Worm (Caenorhabditis elegans) whole organism, early embryonic: ENCODE measurements around the gene C11D2.4.

Source experiments
- B0310.2 ChIP-seq: sonication (generic microtip); optimal IDR thresholded peaks from 2 replicates; lab custom pipeline; 2016; ENCODE audit warnings: mild to moderate bottlenecking, missing genetic modification characterization, missing compliant biosample characterization
- F13C5.2 ChIP-seq: sonication (generic microtip); optimal IDR thresholded peaks from 2 replicates; lab custom pipeline; 2017; ENCODE audit warnings: mild to moderate bottlenecking, missing genetic modification characterization, inconsistent platforms, missing compliant biosample characterization
- aly-1 ChIP-seq: sonication (generic microtip); optimal IDR thresholded peaks from 2 replicates; lab custom pipeline; 2016; ENCODE audit warnings: missing genetic modification characterization, missing compliant biosample characterization
- ama-1 ChIP-seq: fragments of 150-350 bp; optimal IDR thresholded peaks from 2 replicates; lab custom pipeline; 2014
- ceh-13 ChIP-seq: fragments of 200-800 bp; sonication (Bioruptor generic); optimal IDR thresholded peaks from 2 replicates; lab custom pipeline; 2018; ENCODE audit warnings: mild to moderate bottlenecking, missing genetic modification characterization, missing compliant biosample characterization
- ceh-36 ChIP-seq: sonication (generic microtip); optimal IDR thresholded peaks from 2 replicates; lab custom pipeline; 2016; ENCODE audit warnings: missing genetic modification characterization, inconsistent platforms, missing compliant biosample characterization
- ets-7 ChIP-seq: sonication (generic microtip); optimal IDR thresholded peaks from 2 replicates; lab custom pipeline; 2016; ENCODE audit warnings: missing genotype, missing genetic modification characterization, missing compliant biosample characterization
- flt-1 ChIP-seq: fragments of 200-800 bp; sonication (Bioruptor generic); IDR thresholded peaks from 2 replicates; pipeline ENCODE4 v1.3.6; 2022; ENCODE audit warnings: missing genetic modification characterization, missing compliant biosample characterization
- hmbx-1 ChIP-seq: sonication (generic microtip); optimal IDR thresholded peaks from 2 replicates; lab custom pipeline; 2016; ENCODE audit warnings: mild to moderate bottlenecking, missing genetic modification characterization, missing compliant biosample characterization
- hmg-4 ChIP-seq: fragments of 200-800 bp; sonication (Bioruptor generic); optimal IDR thresholded peaks from 2 replicates; lab custom pipeline; 2018; ENCODE audit warnings: mild to moderate bottlenecking, missing genetic modification characterization, missing compliant biosample characterization
- hnd-1 ChIP-seq: sonication (generic microtip); optimal IDR thresholded peaks from 2 replicates; lab custom pipeline; 2016; ENCODE audit warnings: missing genetic modification characterization, missing compliant biosample characterization
- pes-1 ChIP-seq: fragments of 200-800 bp; sonication (Bioruptor generic); IDR thresholded peaks from 2 replicates; pipeline ENCODE4 v1.3.6; 2022; ENCODE audit warnings: missing genetic modification reagents, missing genetic modification characterization, missing compliant biosample characterization
- scrt-1 ChIP-seq: fragments of 200-800 bp; sonication (Bioruptor generic); IDR thresholded peaks from 2 replicates; pipeline ENCODE4 v1.3.6; 2022; ENCODE audit warnings: missing genetic modification characterization, missing compliant biosample characterization
- sea-1 ChIP-seq: fragments of 200-800 bp; sonication (Bioruptor generic); conservative IDR thresholded peaks from 2 replicates; pipeline ENCODE4 v1.3.6; 2022; ENCODE audit warnings: missing genetic modification characterization, missing compliant biosample characterization
- tbx-11 ChIP-seq: fragments of 200-800 bp; sonication (Bioruptor generic); IDR thresholded peaks from 2 replicates; pipeline ENCODE4 v1.3.6; 2022; ENCODE audit warnings: missing genetic modification characterization, missing compliant biosample characterization
- tbx-37 ChIP-seq: fragments of 200-800 bp; sonication (Bioruptor generic); conservative IDR thresholded peaks from 2 replicates; pipeline ENCODE4 v1.3.6; 2022; ENCODE audit warnings: missing genetic modification reagents, missing genetic modification characterization, missing compliant biosample characterization
- tra-4 ChIP-seq: sonication (generic microtip); optimal IDR thresholded peaks from 2 replicates; lab custom pipeline; 2017; ENCODE audit warnings: missing genetic modification characterization, missing compliant biosample characterization

Gene C11D2.4

DNA sequence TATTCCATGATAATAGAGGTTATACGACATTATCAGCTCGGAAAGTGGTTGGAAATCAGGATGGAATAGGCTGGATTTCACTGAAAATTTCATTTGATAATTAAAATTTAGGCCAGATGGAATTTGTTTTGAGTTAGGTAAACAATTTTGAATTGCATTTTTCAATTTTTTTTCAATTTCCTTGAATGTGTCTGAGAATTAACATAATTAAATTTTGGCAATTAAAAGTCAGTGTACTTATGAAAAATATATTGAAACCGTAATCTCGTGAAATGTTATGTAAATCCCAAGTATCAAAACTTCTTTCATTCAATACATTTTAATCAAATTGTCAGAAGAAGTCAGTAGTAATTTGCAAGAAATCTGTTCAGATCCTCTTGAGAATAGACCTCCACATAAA, 10.8 kb downstream of the C11D2.4 start:
- no peak for TF ChIP-seq hmg-4 (GFP tag; lab: Kevin White, UChicago)
- TF ChIP-seq tra-4 (tag; lab: Kevin White, UChicago): no peak
- TF ChIP-seq F13C5.2 (tag; lab: Kevin White, UChicago): no peak
- TF ChIP-seq pes-1 (GFP tag; lab: Robert Waterston, UW): no peak
- TF ChIP-seq flt-1 (GFP tag; lab: Robert Waterston, UW): no peak
- no peak for TF ChIP-seq ceh-36
- TF ChIP-seq hmbx-1 (tag; lab: Kevin White, UChicago): no peak
- TF ChIP-seq hnd-1 (tag; lab: Kevin White, UChicago): no peak
- TF ChIP-seq tbx-11 (GFP tag; lab: Robert Waterston, UW): no peak
- TF ChIP-seq ceh-13 (GFP tag; lab: Kevin White, UChicago): no peak
- no peak for TF ChIP-seq aly-1 (tag; lab: Kevin White, UChicago)
- no peak for TF ChIP-seq sea-1 (GFP tag; lab: Robert Waterston, UW)
- no peak for TF ChIP-seq ama-1 (lab: Kevin White, UChicago)
- no peak for TF ChIP-seq B0310.2 (tag; lab: Kevin White, UChicago)

DNA sequence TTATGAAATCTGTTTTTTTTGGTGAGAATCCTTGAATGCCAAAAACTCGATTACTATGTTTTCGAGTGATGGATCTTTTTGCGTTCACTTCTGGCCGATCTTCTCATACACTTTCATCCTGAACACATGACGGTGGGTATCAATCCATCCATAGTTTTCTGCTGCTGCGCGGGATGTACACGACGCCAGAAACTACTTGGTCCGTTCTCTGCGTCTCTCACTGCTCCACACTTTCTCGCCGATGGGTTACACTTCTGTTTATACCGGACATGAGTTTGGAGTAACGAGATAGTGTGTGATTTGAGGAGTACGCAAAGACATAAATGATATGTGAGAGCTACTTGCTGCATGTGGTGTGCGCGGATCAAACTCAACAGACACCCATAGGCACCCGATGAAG, 16.1 kb downstream of the C11D2.4 start:
- no peak for TF ChIP-seq ets-7 (tag; lab: Kevin White, UChicago)
- no peak for TF ChIP-seq hnd-1 (tag; lab: Kevin White, UChicago)

DNA sequence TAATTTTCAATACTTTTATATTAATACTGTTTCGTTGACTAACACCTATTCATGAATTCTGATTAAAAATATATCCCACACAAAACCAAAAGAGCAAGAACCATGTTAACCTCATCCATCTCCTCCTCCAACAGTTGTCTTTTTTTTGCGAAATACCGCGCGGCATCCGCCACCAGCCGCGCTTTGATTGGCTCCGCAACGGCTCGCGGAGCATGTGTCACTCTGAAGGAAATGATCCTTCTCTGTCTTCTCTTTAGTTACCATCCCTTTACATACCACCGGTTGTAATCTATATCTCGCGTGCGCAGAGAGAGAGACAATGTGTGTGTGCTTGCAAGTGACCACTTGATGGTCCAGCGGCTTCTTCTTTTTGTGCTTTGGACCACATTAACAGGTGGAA, 21.2 kb downstream of the C11D2.4 start:
- TF ChIP-seq tbx-37 (GFP tag; lab: Robert Waterston, UW) (no peak), flt-1 (GFP tag; lab: Robert Waterston, UW) (no peak), hmbx-1 (tag; lab: Kevin White, UChicago) (no peak), aly-1 (tag; lab: Kevin White, UChicago) (no peak), hnd-1 (tag; lab: Kevin White, UChicago) (no peak), scrt-1 (GFP tag; lab: Robert Waterston, UW) (no peak), ets-7 (tag; lab: Kevin White, UChicago) (no peak), hmg-4 (GFP tag; lab: Kevin White, UChicago) (no peak)

DNA sequence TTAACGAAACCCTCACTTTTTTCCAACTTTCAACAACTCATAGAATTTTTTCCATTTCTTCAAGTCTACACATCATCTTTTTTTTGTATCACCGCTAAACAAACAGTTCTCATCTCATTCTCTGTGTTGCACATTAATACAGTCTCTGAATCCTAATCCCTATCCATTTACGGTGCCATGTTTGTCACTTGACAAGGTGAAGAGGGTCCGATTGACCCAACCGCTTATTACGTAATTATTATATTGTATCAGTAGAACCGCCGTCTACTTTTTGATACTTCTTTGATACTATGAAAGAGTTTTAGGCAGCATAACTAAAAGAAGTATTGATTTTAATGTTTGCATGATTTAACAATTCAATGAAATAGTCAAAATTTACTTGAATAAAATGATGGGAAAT, 22.1 kb downstream of the C11D2.4 start:
- no peak for TF ChIP-seq ets-7 (tag; lab: Kevin White, UChicago)
- TF ChIP-seq B0310.2 (tag; lab: Kevin White, UChicago): no peak
- TF ChIP-seq scrt-1 (GFP tag; lab: Robert Waterston, UW): no peak
- no peak for TF ChIP-seq tra-4 (tag; lab: Kevin White, UChicago)
- no peak for TF ChIP-seq aly-1 (tag; lab: Kevin White, UChicago)
- TF ChIP-seq ama-1 (lab: Kevin White, UChicago): no peak
- TF ChIP-seq tbx-37 (GFP tag; lab: Robert Waterston, UW): no peak
- TF ChIP-seq hmg-4 (GFP tag; lab: Kevin White, UChicago): no peak
- no peak for TF ChIP-seq sea-1 (GFP tag; lab: Robert Waterston, UW)
- TF ChIP-seq F13C5.2 (tag; lab: Kevin White, UChicago): no peak
- no peak for TF ChIP-seq tbx-11 (GFP tag; lab: Robert Waterston, UW)

DNA sequence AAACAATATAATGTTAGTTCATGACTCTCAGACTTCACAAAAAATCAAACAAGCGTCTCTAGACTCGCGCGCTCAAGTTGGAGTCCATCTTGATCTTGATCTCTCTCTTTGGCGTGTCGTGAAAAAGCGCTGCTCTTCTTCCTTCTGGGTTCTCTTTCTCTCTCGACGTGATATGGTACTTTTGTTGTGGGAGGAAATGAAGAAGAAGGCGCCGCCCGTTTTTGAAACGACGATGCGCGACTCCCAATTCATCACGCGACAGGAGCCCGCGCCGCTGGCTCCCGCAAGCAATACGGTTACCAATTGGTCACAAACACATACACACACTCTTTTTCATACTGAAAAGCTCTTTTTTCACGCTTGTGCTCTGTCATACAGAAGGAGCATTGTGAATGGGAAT, 26.3 kb downstream of the C11D2.4 start:
- TF ChIP-seq tbx-37 (GFP tag; lab: Robert Waterston, UW) (no peak), pes-1 (GFP tag; lab: Robert Waterston, UW) (no peak), hnd-1 (tag; lab: Kevin White, UChicago) (no peak), tra-4 (tag; lab: Kevin White, UChicago) (no peak), ceh-13 (GFP tag; lab: Kevin White, UChicago) (no peak), F13C5.2 (tag; lab: Kevin White, UChicago) (no peak), ets-7 (tag; lab: Kevin White, UChicago) (no peak), flt-1 (GFP tag; lab: Robert Waterston, UW) (no peak), scrt-1 (GFP tag; lab: Robert Waterston, UW) (no peak), hmg-4 (GFP tag; lab: Kevin White, UChicago) (no peak)

DNA sequence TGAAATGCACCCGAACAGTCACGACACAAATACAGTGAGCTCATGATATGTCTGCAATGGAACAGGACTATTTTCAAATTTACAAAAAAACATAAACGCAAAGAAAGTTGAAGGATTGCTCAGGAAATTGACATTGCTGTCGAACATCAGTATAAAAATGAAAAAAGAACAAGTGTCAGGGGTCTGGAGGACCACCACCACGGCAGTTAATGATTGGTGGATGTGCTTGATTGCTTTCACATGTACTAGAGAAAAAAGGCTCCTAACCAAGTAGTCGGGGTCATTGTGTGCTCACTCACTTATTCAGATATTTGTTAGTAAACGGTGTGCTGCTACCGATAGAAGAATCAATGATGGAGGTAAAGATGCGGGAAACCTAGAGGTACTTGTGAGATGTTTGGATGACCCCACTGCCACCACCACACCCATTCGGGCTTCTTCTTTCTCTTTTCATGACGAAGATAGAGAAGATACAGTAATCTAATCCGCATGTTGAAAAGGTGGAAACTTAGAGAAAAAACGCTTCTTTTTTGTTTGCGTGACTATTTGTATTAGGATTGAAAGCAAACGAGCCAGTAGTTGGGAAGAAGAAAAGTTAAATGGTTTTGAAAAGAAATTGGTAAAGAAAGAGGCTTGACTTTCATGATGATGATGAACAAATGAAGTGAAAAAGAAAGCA, 29.4 kb downstream of the C11D2.4 start, which contains the start of gene M03D4.4:
M03D4.4 (minus strand) TSS at position 51 of the 679 bp plus-strand sequence.
- no peak for TF ChIP-seq hnd-1 (tag; lab: Kevin White, UChicago)
- TF ChIP-seq flt-1 (GFP tag; lab: Robert Waterston, UW): no peak
- no peak for TF ChIP-seq scrt-1 (GFP tag; lab: Robert Waterston, UW)
- TF ChIP-seq ceh-36: no peak
- no peak for TF ChIP-seq hmg-4 (GFP tag; lab: Kevin White, UChicago)
- no peak for TF ChIP-seq F13C5.2 (tag; lab: Kevin White, UChicago)
- TF ChIP-seq ets-7 (tag; lab: Kevin White, UChicago): no peak
- no peak for TF ChIP-seq sea-1 (GFP tag; lab: Robert Waterston, UW)

DNA sequence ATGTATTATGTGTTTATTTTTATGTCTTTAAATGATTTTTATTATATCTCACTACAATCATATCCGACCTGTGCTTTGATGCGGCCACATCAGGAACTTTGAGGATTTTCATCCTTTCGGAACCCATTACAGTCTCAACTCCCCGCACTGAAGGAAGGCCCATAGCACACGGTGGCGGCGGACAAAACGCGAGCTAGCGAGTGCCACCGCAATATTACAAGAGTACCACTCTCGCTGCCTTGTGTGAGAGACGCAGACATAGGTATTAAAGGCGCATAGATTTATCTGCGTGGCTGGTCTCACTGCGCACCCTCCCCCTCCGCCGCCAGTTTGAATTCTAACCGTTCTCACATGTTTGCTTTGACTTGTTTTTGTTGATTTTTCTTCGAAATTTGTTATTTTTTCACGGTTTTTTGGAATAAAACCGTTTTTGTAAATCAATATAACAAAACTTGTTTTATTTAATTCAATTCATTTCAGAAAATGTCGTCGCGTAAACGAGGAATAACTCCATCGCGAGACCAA, 39.0 kb downstream of the C11D2.4 start, which contains the start of gene zen-4:
zen-4 (plus strand) TSS at position 475 of the 525 bp plus-strand sequence.
- TF ChIP-seq pes-1 (GFP tag; lab: Robert Waterston, UW) (peak; percentile 39; the same call in 1 of the 2 replicates), ceh-13 (GFP tag; lab: Kevin White, UChicago) (no peak)
